Fruit fly (Drosophila melanogaster) whole organism, embryonic: ENCODE measurements around the gene shams.

Experiments used
- B-H2 ChIP-seq: fragments of 200-800 bp; sonication (Bioruptor generic); optimal IDR thresholded peaks from 2 replicates; lab custom pipeline; 2018; ENCODE audit warnings: missing biosample characterization, mild to moderate bottlenecking, missing genetic modification characterization
- CG11247 ChIP-seq: fragments of 200-800 bp; sonication (Bioruptor generic); IDR thresholded peaks from 2 replicates; pipeline ENCODE4 v1.3.6; 2022; ENCODE audit warnings: missing biosample characterization, missing genetic modification characterization
- CG13775 ChIP-seq: fragments of 200-800 bp; sonication (Bioruptor generic); optimal IDR thresholded peaks from 3 replicates; lab custom pipeline; 2017; ENCODE audit warnings: missing biosample characterization, mild to moderate bottlenecking, missing genetic modification characterization
- CG14965 ChIP-seq: fragments of 200-800 bp; sonication (Bioruptor generic); optimal IDR thresholded peaks from 2 replicates; lab custom pipeline; 2016; ENCODE audit warnings: missing biosample characterization, missing genetic modification characterization, borderline replicate concordance
- CG17802 ChIP-seq: fragments of 200-800 bp; sonication (Bioruptor generic); optimal IDR thresholded peaks from 2 replicates; lab custom pipeline; 2018; ENCODE audit warnings: missing biosample characterization, mild to moderate bottlenecking, missing genetic modification characterization, moderate library complexity
- CG3281 ChIP-seq: fragments of 200-800 bp; sonication (Bioruptor generic); optimal IDR thresholded peaks from 3 replicates; lab custom pipeline; 2017; ENCODE audit warnings: missing biosample characterization, mild to moderate bottlenecking, missing genetic modification characterization
- CG34376 ChIP-seq: fragments of 200-800 bp; sonication (Bioruptor generic); optimal IDR thresholded peaks from 2 replicates; lab custom pipeline; 2018; ENCODE audit warnings: missing biosample characterization, mild to moderate bottlenecking, missing genetic modification characterization
- CG4424 ChIP-seq: fragments of 200-800 bp; sonication (Bioruptor generic); optimal IDR thresholded peaks from 3 replicates; lab custom pipeline; 2016; ENCODE audit warnings: missing biosample characterization, missing genetic modification characterization
- CG4617 ChIP-seq: fragments of 200-800 bp; sonication (Bioruptor generic); optimal IDR thresholded peaks from 3 replicates; lab custom pipeline; 2016; ENCODE audit warnings: missing biosample characterization, missing genetic modification characterization, borderline replicate concordance
- CG5180 ChIP-seq: fragments of 200-800 bp; sonication (Bioruptor generic); optimal IDR thresholded peaks from 3 replicates; lab custom pipeline; 2017; ENCODE audit warnings: missing biosample characterization, missing genetic modification characterization, mild to moderate bottlenecking, moderate library complexity, missing genetic modification reagents
- CG6175 ChIP-seq: fragments of 200-800 bp; sonication (Bioruptor generic); IDR thresholded peaks from 3 replicates; pipeline ENCODE4 v1.3.6; 2022; ENCODE audit warnings: missing biosample characterization, missing genetic modification characterization
- CG6654 ChIP-seq: fragments of 200-800 bp; sonication (Bioruptor generic); optimal IDR thresholded peaks from 2 replicates; lab custom pipeline; 2017; ENCODE audit warnings: missing biosample characterization, mild to moderate bottlenecking, missing genetic modification characterization
- CG7271 ChIP-seq: fragments of 200-800 bp; sonication (Bioruptor generic); optimal IDR thresholded peaks from 2 replicates; lab custom pipeline; 2018; ENCODE audit warnings: missing biosample characterization, mild to moderate bottlenecking, missing genetic modification characterization, moderate library complexity
- CG7745 ChIP-seq: fragments of 200-800 bp; sonication (Bioruptor generic); optimal IDR thresholded peaks from 2 replicates; lab custom pipeline; 2018; ENCODE audit warnings: missing biosample characterization, mild to moderate bottlenecking, missing genetic modification characterization, moderate library complexity
- CG7786 ChIP-seq: fragments of 200-800 bp; sonication (Bioruptor generic); optimal IDR thresholded peaks from 2 replicates; lab custom pipeline; 2016; ENCODE audit warnings: missing biosample characterization, missing genetic modification characterization
- CG9817 ChIP-seq: fragments of 200-800 bp; sonication (Bioruptor generic); optimal IDR thresholded peaks from 2 replicates; lab custom pipeline; 2018; ENCODE audit warnings: missing biosample characterization, mild to moderate bottlenecking, missing genetic modification characterization, moderate library complexity
- CG9932 ChIP-seq: fragments of 200-800 bp; sonication (Bioruptor generic); IDR thresholded peaks from 2 replicates; pipeline ENCODE4 v1.3.6; 2022; ENCODE audit warnings: missing biosample characterization, missing genetic modification characterization
- CHES-1-like ChIP-seq: fragments of 200-800 bp; sonication (Bioruptor generic); optimal IDR thresholded peaks from 2 replicates; lab custom pipeline; 2016; ENCODE audit warnings: missing biosample characterization, missing genetic modification characterization
- Doc3 ChIP-seq: fragments of 200-800 bp; sonication (Bioruptor generic); IDR thresholded peaks from 3 replicates; pipeline ENCODE4 v1.3.6; 2022; ENCODE audit warnings: missing biosample characterization, missing genetic modification characterization; ENCODE audit not compliant: partially characterized antibody
- H2.0 ChIP-seq: fragments of 200-800 bp; sonication (Bioruptor generic); IDR thresholded peaks from 2 replicates; pipeline ENCODE4 v1.3.6; 2022; ENCODE audit warnings: missing biosample characterization, missing genetic modification characterization
- HLH4C ChIP-seq: fragments of 200-800 bp; sonication (Bioruptor generic); IDR thresholded peaks from 3 replicates; pipeline ENCODE4 v1.3.6; 2022; ENCODE audit warnings: missing biosample characterization, missing genetic modification characterization; ENCODE audit not compliant: partially characterized antibody
- Lhr ChIP-seq: fragments of 200-800 bp; sonication (Bioruptor generic); optimal IDR thresholded peaks from 3 replicates; lab custom pipeline; 2017; ENCODE audit warnings: mild to moderate bottlenecking, missing biosample characterization, missing genetic modification reagents, missing genetic modification characterization
- Mad ChIP-seq: fragments of 200-800 bp; sonication (Bioruptor generic); optimal IDR thresholded peaks from 2 replicates; lab custom pipeline; 2016; ENCODE audit warnings: missing biosample characterization, missing genetic modification characterization
- NfI ChIP-seq: fragments of 200-800 bp; sonication (Bioruptor generic); optimal IDR thresholded peaks from 3 replicates; lab custom pipeline; 2018; ENCODE audit warnings: missing biosample characterization, mild to moderate bottlenecking, missing genetic modification characterization, moderate library complexity
- Opbp ChIP-seq: fragments of 200-800 bp; sonication (Bioruptor generic); IDR thresholded peaks from 3 replicates; pipeline ENCODE4 v1.3.6; 2022; ENCODE audit warnings: missing biosample characterization, missing genetic modification characterization; ENCODE audit not compliant: partially characterized antibody
- Poxn ChIP-seq: fragments of 200-800 bp; sonication (Bioruptor generic); IDR thresholded peaks from 2 replicates; pipeline ENCODE4 v1.3.6; 2022; ENCODE audit warnings: missing biosample characterization, missing genetic modification characterization
- Side ChIP-seq: fragments of 200-800 bp; sonication (Bioruptor generic); optimal IDR thresholded peaks from 2 replicates; lab custom pipeline; 2016; ENCODE audit warnings: missing biosample characterization, missing genetic modification characterization
- Six4 ChIP-seq: fragments of 200-800 bp; sonication (Bioruptor generic); optimal IDR thresholded peaks from 2 replicates; lab custom pipeline; 2016; ENCODE audit warnings: missing biosample characterization, missing genetic modification characterization
- Spps ChIP-seq: fragments of 200-800 bp; sonication (Bioruptor generic); optimal IDR thresholded peaks from 2 replicates; lab custom pipeline; 2018; ENCODE audit warnings: missing biosample characterization, mild to moderate bottlenecking, missing genetic modification characterization
- az2 ChIP-seq: fragments of 200-800 bp; sonication (Bioruptor generic); optimal IDR thresholded peaks from 3 replicates; lab custom pipeline; 2016; ENCODE audit warnings: missing biosample characterization, missing genetic modification characterization
- cg ChIP-seq: fragments of 200-800 bp; sonication (Bioruptor generic); optimal IDR thresholded peaks from 3 replicates; lab custom pipeline; 2019; ENCODE audit warnings: missing biosample characterization, mild to moderate bottlenecking, missing genetic modification characterization, moderate library complexity
- chm ChIP-seq: fragments of 200-800 bp; sonication (Bioruptor generic); IDR thresholded peaks from 2 replicates; pipeline ENCODE4 v1.3.6; 2022; ENCODE audit warnings: missing biosample characterization, missing genetic modification characterization
- dpn ChIP-seq, 2 experiments: fragments of 200-800 bp; sonication (Bioruptor generic); optimal IDR thresholded peaks; 3 replicates each; lab custom pipeline; 2016; ENCODE audit warnings: missing biosample characterization in 2 of 2, missing genetic modification characterization in 2 of 2
- eve ChIP-seq, 2 experiments: fragments of >200 bp; optimal IDR thresholded peaks; 2 replicates each; lab custom pipeline; 2017; ENCODE audit warnings: missing biosample characterization in 2 of 2, missing genetic modification characterization in 2 of 2
- eyg ChIP-seq: fragments of 200-800 bp; sonication (Bioruptor generic); optimal IDR thresholded peaks from 3 replicates; lab custom pipeline; 2016; ENCODE audit warnings: missing biosample characterization, missing genetic modification characterization
- fd96Cb ChIP-seq: fragments of 200-800 bp; sonication (Bioruptor generic); optimal IDR thresholded peaks from 2 replicates; lab custom pipeline; 2018; ENCODE audit warnings: missing biosample characterization, mild to moderate bottlenecking, missing genetic modification characterization, moderate library complexity
- gcm2 ChIP-seq: fragments of 200-800 bp; sonication (Bioruptor generic); optimal IDR thresholded peaks from 2 replicates; lab custom pipeline; 2016; ENCODE audit warnings: missing biosample characterization, missing genetic modification characterization
- gfzf ChIP-seq: fragments of 200-800 bp; sonication (Bioruptor generic); optimal IDR thresholded peaks from 2 replicates; lab custom pipeline; 2016; ENCODE audit warnings: missing biosample characterization, mild to moderate bottlenecking, missing genetic modification characterization, moderate library complexity
- grau ChIP-seq: fragments of 200-800 bp; optimal IDR thresholded peaks from 3 replicates; lab custom pipeline; 2019; ENCODE audit warnings: missing biosample characterization, mild to moderate bottlenecking, missing genetic modification characterization, moderate library complexity
- inv ChIP-seq: fragments of 200-800 bp; sonication (Bioruptor generic); IDR thresholded peaks from 2 replicates; pipeline ENCODE4 v1.3.6; 2022; ENCODE audit warnings: missing biosample characterization, missing genetic modification characterization; ENCODE audit not compliant: partially characterized antibody
- onecut ChIP-seq: fragments of 200-800 bp; sonication (Bioruptor generic); IDR thresholded peaks from 2 replicates; pipeline ENCODE4 v1.3.6; 2022; ENCODE audit warnings: missing biosample characterization, missing genetic modification characterization
- pfk ChIP-seq: fragments of 200-800 bp; sonication (Bioruptor generic); optimal IDR thresholded peaks from 2 replicates; lab custom pipeline; 2018; ENCODE audit warnings: missing biosample characterization, mild to moderate bottlenecking, missing genetic modification characterization, moderate library complexity
- psq ChIP-seq: fragments of 200-800 bp; sonication (Bioruptor generic); optimal IDR thresholded peaks from 2 replicates; lab custom pipeline; 2017; ENCODE audit warnings: missing biosample characterization, missing genetic modification characterization
- sens-2 ChIP-seq: fragments of 200-800 bp; sonication (Bioruptor generic); IDR thresholded peaks from 2 replicates; pipeline ENCODE4 v1.3.6; 2022; ENCODE audit warnings: missing biosample characterization, missing genetic modification characterization
- sob ChIP-seq: fragments of 200-800 bp; sonication (Bioruptor generic); IDR thresholded peaks from 2 replicates; pipeline ENCODE4 v1.3.6; 2022; ENCODE audit warnings: missing biosample characterization, missing genetic modification characterization
- usp ChIP-seq: fragments of >200 bp; optimal IDR thresholded peaks from 2 replicates; lab custom pipeline; 2017; ENCODE audit warnings: missing biosample characterization, missing genetic modification characterization
- wdn ChIP-seq: fragments of 200-800 bp; sonication (Bioruptor generic); IDR thresholded peaks from 2 replicates; pipeline ENCODE4 v1.3.6; 2022; ENCODE audit warnings: missing biosample characterization, missing genetic modification characterization
- wek ChIP-seq: fragments of 200-800 bp; sonication (Bioruptor generic); optimal IDR thresholded peaks from 3 replicates; lab custom pipeline; 2018; ENCODE audit warnings: missing biosample characterization, mild to moderate bottlenecking, missing genetic modification characterization, moderate library complexity
- z ChIP-seq: fragments of 200-800 bp; sonication (Bioruptor generic); IDR thresholded peaks from 3 replicates; pipeline ENCODE4 v1.3.6; 2022; ENCODE audit warnings: missing biosample characterization, missing genetic modification characterization

Gene shams

dm6 chr3R:25054451-25055188, 19.8 kb downstream of the shams start, which contains the start of gene CG31109 (continued):
- TF ChIP-seq fd96Cb (no peak), dpn (GFP tag; optimal IDR thresholded peaks at IDR 0.05; lab: Kevin White, UChicago) (peak in 1 of 2 experiments; percentile 4), CG4424 (GFP tag; lab: Kevin White, UChicago) (no peak), eve (GFP tag; optimal IDR thresholded peaks at IDR 0.05; lab: Kevin White, UChicago) (peak in 1 of 2 experiments; percentile 56), CG34376 (peak; percentile 28), CG11247 (GFP tag; lab: Robert Waterston, UW) (no peak), CG6654 (GFP tag; lab: Kevin White, UChicago) (no peak), az2 (GFP tag; lab: Kevin White, UChicago) (no peak), Mad (no peak), inv (GFP tag; lab: Robert Waterston, UW) (no peak), z (GFP tag; lab: Robert Waterston, UW) (no peak), CG4617 (GFP tag; lab: Kevin White, UChicago) (peak; percentile 60), Poxn (GFP tag; lab: Robert Waterston, UW) (no peak), CG14965 (no peak), CG13775 (GFP tag; lab: Kevin White, UChicago) (peak; percentile 17), B-H2 (GFP tag; lab: Kevin White, UChicago) (peak; percentile 60), CG5180 (GFP tag; lab: Kevin White, UChicago) (no peak), CG6175 (GFP tag; lab: Robert Waterston, UW) (no peak), CG3281 (GFP tag; lab: Kevin White, UChicago) (no peak), CG7745 (tag; lab: Kevin White, UChicago) (no peak), wdn (no peak), CG17802 (no peak), pfk (GFP tag; lab: Kevin White, UChicago) (peak; percentile 94), Six4 (GFP tag; lab: Kevin White, UChicago) (peak; percentile 30), CG9932 (GFP tag; lab: Robert Waterston, UW) (no peak), usp (GFP tag; lab: Kevin White, UChicago) (no peak), Side (GFP tag; lab: Kevin White, UChicago) (no peak), HLH4C (peak; percentile 40; the same call in 1 of the 3 replicates), Lhr (peak; percentile 31), Doc3 (GFP tag; lab: Robert Waterston, UW) (0 out of 3 replicates have a peak, but pooled peaks have one; percentile 34), psq (no peak), cg (GFP tag; lab: Kevin White, UChicago) (no peak), chm (GFP tag; lab: Robert Waterston, UW) (no peak), CHES-1-like (GFP tag; lab: Kevin White, UChicago) (peak; percentile 50), CG7786 (GFP tag; lab: Kevin White, UChicago) (peak; percentile 3), CG9817 (tag; lab: Kevin White, UChicago) (peak; percentile 6), Opbp (peak; percentile 46; the same call in 1 of the 3 replicates), CG7271 (tag; lab: Kevin White, UChicago) (no peak), eyg (no peak), NfI (GFP tag; lab: Kevin White, UChicago) (no peak), onecut (GFP tag; lab: Robert Waterston, UW) (peak; percentile 60), gcm2 (GFP tag; lab: Kevin White, UChicago) (no peak), grau (peak; percentile 39), wek (GFP tag; lab: Kevin White, UChicago) (no peak), Spps (no peak), H2.0 (GFP tag; lab: Robert Waterston, UW) (peak; percentile 35; the same call in 1 of the 2 replicates), gfzf (peak; percentile 36), sens-2 (no peak), sob (GFP tag; lab: Robert Waterston, UW) (no peak)
